Fruit fly (Drosophila melanogaster): ENCODE data around the gene rdgC.

The rdgC gene

DNA sequence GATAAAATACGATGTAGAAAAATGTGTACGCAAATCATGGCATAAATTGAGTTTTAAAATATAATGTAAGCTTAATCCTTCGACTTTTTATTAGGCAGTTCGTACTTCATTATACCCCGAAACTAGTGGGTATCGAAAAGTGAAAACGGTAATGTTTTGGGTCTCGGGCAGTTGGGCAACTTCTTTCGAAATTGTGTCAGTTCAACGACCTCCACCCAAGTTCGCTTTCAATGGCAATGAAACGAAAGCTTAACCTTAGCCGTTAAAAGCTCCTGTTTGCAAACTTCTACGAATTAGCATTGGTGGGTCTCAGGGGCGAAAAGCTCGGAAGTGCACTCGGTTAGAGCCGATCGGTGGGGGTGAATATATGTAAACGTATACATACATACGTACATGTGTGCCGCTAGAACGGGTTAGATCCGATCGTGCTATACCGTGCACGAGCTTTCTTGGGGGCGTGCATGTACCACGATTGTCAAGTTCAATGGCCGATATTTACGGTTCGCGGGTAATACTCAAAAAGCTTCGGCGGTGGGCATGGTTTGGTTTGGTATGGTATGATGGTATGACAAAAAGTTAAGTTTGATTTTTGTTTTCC, 17.6 kb upstream of the rdgC start (continued):
- TF ChIP-seq Hr51 (GFP tag; optimal IDR thresholded peaks at IDR 0.05) (no peak), CG10147 (GFP tag; optimal IDR thresholded peaks at IDR 0.05) (no peak), Oaz (GFP tag; IDR thresholded peaks at IDR 0.05) (no peak), bowl (GFP tag; IDR thresholded peaks at IDR 0.05) (no peak), eyg (GFP tag; optimal IDR thresholded peaks at IDR 0.05) (no peak), CG12769 (tag; optimal IDR thresholded peaks at IDR 0.05) (no peak), TFAM (GFP tag; optimal IDR thresholded peaks at IDR 0.05) (no peak), YL-1 (GFP tag; optimal IDR thresholded peaks at IDR 0.05) (no peak), bsh (GFP tag; optimal IDR thresholded peaks at IDR 0.05) (peak in 1 of 2 experiments; percentile 23), CG15479 (GFP tag; optimal IDR thresholded peaks at IDR 0.05) (no peak), nom (GFP tag; optimal IDR thresholded peaks at IDR 0.05) (no peak), inv (GFP tag; IDR thresholded peaks at IDR 0.05; ENCODE audit: partially characterized antibody) (peak; percentile 41; the same call in 1 of the 2 replicates), CG13424 (tag; optimal IDR thresholded peaks at IDR 0.05) (no peak), MTF-1 (GFP tag; optimal IDR thresholded peaks at IDR 0.05; ENCODE audit: borderline replicate concordance) (no peak), CG12299 (tag; optimal IDR thresholded peaks at IDR 0.05) (no peak), row (GFP tag; IDR thresholded peaks at IDR 0.05) (no peak), CG34422 (GFP tag; IDR thresholded peaks at IDR 0.05) (no peak), h (optimal IDR thresholded peaks at IDR 0.05) (no peak), CG18262 (tag; optimal IDR thresholded peaks at IDR 0.05) (no peak), jing (GFP tag; optimal IDR thresholded peaks at IDR 0.05) (no peak), nmo (GFP tag; optimal IDR thresholded peaks at IDR 0.05) (no peak), CG18619 (GFP tag; optimal IDR thresholded peaks at IDR 0.05) (no peak), run (tag; optimal IDR thresholded peaks at IDR 0.05) (no peak)

DNA sequence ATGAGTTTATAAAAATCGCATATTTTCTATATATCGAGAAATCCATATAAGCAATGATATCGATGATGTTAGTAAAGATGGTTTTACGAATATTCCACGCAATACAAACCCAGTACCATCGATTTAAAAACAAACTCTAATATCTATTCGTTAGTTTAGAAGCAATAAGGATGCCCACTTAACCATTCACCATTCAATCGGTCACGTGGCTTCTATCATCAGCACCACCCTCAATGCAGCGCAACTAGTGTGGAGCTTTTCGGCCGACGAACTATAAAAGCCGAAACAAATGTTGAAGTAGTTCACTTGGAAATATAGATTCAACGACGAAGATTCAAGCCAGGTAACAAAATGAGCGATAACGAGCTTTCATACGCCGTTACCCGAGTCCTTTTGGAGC, 16.5 kb upstream of the rdgC start, which contains the start of gene CG13813:
Gene CG13813, plus strand, starts transcription at position 301 of the 400 bp plus-strand sequence.
- TF ChIP-seq Hr78 (GFP tag; optimal IDR thresholded peaks at IDR 0.05): no peak
- TF ChIP-seq CG2875 (GFP tag; optimal IDR thresholded peaks at IDR 0.05): no peak
- no peak for TF ChIP-seq CG6175 (GFP tag; IDR thresholded peaks at IDR 0.05)
- no peak for TF ChIP-seq slou (GFP tag; optimal IDR thresholded peaks at IDR 0.05)
- TF ChIP-seq en (GFP tag; optimal IDR thresholded peaks at IDR 0.05): no peak
- TF ChIP-seq Med (GFP tag): no peak
- TF ChIP-seq ind (GFP tag; optimal IDR thresholded peaks at IDR 0.05): no peak
- TF ChIP-seq CG18764 (GFP tag; optimal IDR thresholded peaks at IDR 0.05): no peak
- TF ChIP-seq CG7928 (GFP tag; optimal IDR thresholded peaks at IDR 0.05): no peak
- TF ChIP-seq tgo (GFP tag; IDR thresholded peaks at IDR 0.05): no peak
- TF ChIP-seq Meics (GFP tag; optimal IDR thresholded peaks at IDR 0.05): no peak
- no peak for TF ChIP-seq trh (GFP tag; optimal IDR thresholded peaks at IDR 0.05)
- no peak for TF ChIP-seq CG10274 (GFP tag; optimal IDR thresholded peaks at IDR 0.05)
- TF ChIP-seq CG7372 (GFP tag; IDR thresholded peaks at IDR 0.05): no peak
- no peak for TF ChIP-seq Stat92E (GFP tag; optimal IDR thresholded peaks at IDR 0.05)
- TF ChIP-seq Hand (GFP tag; optimal IDR thresholded peaks at IDR 0.05): no peak
- TF ChIP-seq CG8924 (tag; optimal IDR thresholded peaks at IDR 0.05): no peak
- no peak for TF ChIP-seq ATbp (GFP tag; optimal IDR thresholded peaks at IDR 0.05)
- TF ChIP-seq lab (GFP tag; optimal IDR thresholded peaks at IDR 0.05): no peak
- TF ChIP-seq fd64A (GFP tag; optimal IDR thresholded peaks at IDR 0.05): no peak

All from whole organism, embryonic.